Fruit fly (Drosophila melanogaster) whole organism, adult: ENCODE measurements around the gene CG33341.
A peak's percentile ranks its signal among the peaks of the same experiment; 100 is the strongest.

Source experiments
- CG11617 ChIP-seq: fragments of 200-800 bp; sonication (Bioruptor generic); optimal IDR thresholded peaks from 2 replicates; lab custom pipeline; 2017; ENCODE audit warnings: mild to moderate bottlenecking, missing biosample characterization, missing genetic modification reagents, missing genetic modification characterization
- CG12768 ChIP-seq: fragments of 200-800 bp; sonication (Bioruptor generic); optimal IDR thresholded peaks from 2 replicates; lab custom pipeline; 2017; ENCODE audit warnings: missing biosample characterization, missing genetic modification characterization, mild to moderate bottlenecking, moderate library complexity, missing genetic modification reagents
- CG14711 ChIP-seq: fragments of 200-800 bp; sonication (Bioruptor generic); optimal IDR thresholded peaks from 2 replicates; lab custom pipeline; 2018; ENCODE audit warnings: missing biosample characterization, mild to moderate bottlenecking, missing genetic modification characterization, moderate library complexity
- CG1620 ChIP-seq: fragments of 200-800 bp; sonication (Bioruptor generic); optimal IDR thresholded peaks from 2 replicates; lab custom pipeline; 2016; ENCODE audit warnings: missing biosample characterization, missing genetic modification characterization
- CG33017 ChIP-seq: fragments of 200-800 bp; sonication (Bioruptor generic); optimal IDR thresholded peaks from 2 replicates; lab custom pipeline; 2018; ENCODE audit warnings: missing biosample characterization, mild to moderate bottlenecking, missing genetic modification characterization, moderate library complexity
- CG5204 ChIP-seq: fragments of 200-800 bp; sonication (Bioruptor generic); optimal IDR thresholded peaks from 2 replicates; lab custom pipeline; 2016; ENCODE audit warnings: missing biosample characterization, missing genetic modification characterization
- CG7045 ChIP-seq: fragments of 200-800 bp; sonication (Bioruptor generic); optimal IDR thresholded peaks from 2 replicates; lab custom pipeline; 2017; ENCODE audit warnings: missing biosample characterization, mild to moderate bottlenecking, missing genetic modification characterization
- CG7101 ChIP-seq: fragments of 200-800 bp; sonication (Bioruptor generic); optimal IDR thresholded peaks from 2 replicates; lab custom pipeline; 2018; ENCODE audit warnings: missing biosample characterization, mild to moderate bottlenecking, missing genetic modification characterization, moderate library complexity
- Clk ChIP-seq: fragments of 200-800 bp; sonication (Bioruptor generic); optimal IDR thresholded peaks from 2 replicates; lab custom pipeline; 2017; ENCODE audit warnings: missing biosample characterization, missing genetic modification characterization
- Crg-1 ChIP-seq: fragments of 200-800 bp; sonication (Bioruptor generic); optimal IDR thresholded peaks from 2 replicates; lab custom pipeline; 2016; ENCODE audit warnings: missing biosample characterization, missing genetic modification characterization
- Hr96 ChIP-seq: fragments of 200-800 bp; sonication (Bioruptor generic); optimal IDR thresholded peaks from 2 replicates; lab custom pipeline; 2016; ENCODE audit warnings: missing biosample characterization, missing genetic modification characterization
- Mnt ChIP-seq: fragments of 200-800 bp; sonication (Bioruptor generic); optimal IDR thresholded peaks from 2 replicates; lab custom pipeline; 2016; ENCODE audit warnings: missing biosample characterization, mild to moderate bottlenecking, missing genetic modification characterization
- bab1 ChIP-seq: fragments of 200-800 bp; sonication (Bioruptor generic); optimal IDR thresholded peaks from 3 replicates; lab custom pipeline; 2019; ENCODE audit warnings: missing biosample characterization, mild to moderate bottlenecking, missing genetic modification characterization, moderate library complexity
- cic ChIP-seq: fragments of 200-800 bp; sonication (Bioruptor generic); optimal IDR thresholded peaks from 2 replicates; lab custom pipeline; 2017; ENCODE audit warnings: missing biosample characterization, mild to moderate bottlenecking, missing genetic modification characterization, moderate library complexity
- cnc ChIP-seq, 2 experiments: fragments of >200 bp; optimal IDR thresholded peaks; 2 replicates each; lab custom pipeline; 2017
- kay ChIP-seq: fragments of 200-800 bp; sonication (Bioruptor generic); peaks from one replicate; lab custom pipeline; 2016; ENCODE audit warnings: missing biosample characterization, missing genetic modification characterization, borderline replicate concordance
- ovo ChIP-seq: fragments of 200-800 bp; sonication (Bioruptor generic); optimal IDR thresholded peaks from 2 replicates; lab custom pipeline; 2016; ENCODE audit warnings: missing biosample characterization, missing genetic modification characterization
- pad ChIP-seq: fragments of 200-800 bp; sonication (Bioruptor generic); optimal IDR thresholded peaks from 3 replicates; lab custom pipeline; 2017; ENCODE audit warnings: missing biosample characterization, missing genetic modification characterization, mild to moderate bottlenecking, moderate library complexity, missing genetic modification reagents
- tj ChIP-seq: fragments of 200-800 bp; sonication (Bioruptor generic); optimal IDR thresholded peaks from 3 replicates; lab custom pipeline; 2017; ENCODE audit warnings: missing biosample characterization, mild to moderate bottlenecking, missing genetic modification characterization, moderate library complexity
- toe ChIP-seq: fragments of 200-800 bp; sonication (Bioruptor generic); optimal IDR thresholded peaks from 2 replicates; lab custom pipeline; 2016; ENCODE audit warnings: missing biosample characterization, missing genetic modification characterization

CG33341 gene

DNA sequence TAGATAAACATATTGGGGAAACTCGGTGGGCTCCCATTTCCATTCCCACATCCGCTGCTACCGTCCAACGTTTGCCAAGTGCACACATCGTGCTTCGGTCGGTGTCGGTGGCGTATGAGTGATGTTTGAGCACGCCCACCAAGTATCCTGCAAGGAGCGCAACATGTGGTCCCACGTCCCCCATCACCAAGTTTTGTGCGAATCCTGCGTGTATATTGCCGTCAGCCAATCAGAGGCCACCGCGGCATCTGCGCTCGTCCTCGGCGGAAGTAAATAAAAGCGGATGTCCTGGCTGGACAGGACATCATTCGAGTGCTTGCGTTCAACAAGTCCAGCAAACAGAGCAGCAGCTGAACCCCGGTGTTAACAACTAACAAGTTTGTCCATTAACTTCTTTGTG, 26.9 kb upstream of the CG33341 start, which contains the start of gene Ms:
Gene Ms (plus strand): TSS at position 301 of the 400 bp plus-strand sequence.
- no peak for TF ChIP-seq pad (GFP tag; lab: Kevin White, UChicago)
- TF ChIP-seq bab1 (GFP tag; lab: Kevin White, UChicago): no peak
- no peak for TF ChIP-seq tj

DNA sequence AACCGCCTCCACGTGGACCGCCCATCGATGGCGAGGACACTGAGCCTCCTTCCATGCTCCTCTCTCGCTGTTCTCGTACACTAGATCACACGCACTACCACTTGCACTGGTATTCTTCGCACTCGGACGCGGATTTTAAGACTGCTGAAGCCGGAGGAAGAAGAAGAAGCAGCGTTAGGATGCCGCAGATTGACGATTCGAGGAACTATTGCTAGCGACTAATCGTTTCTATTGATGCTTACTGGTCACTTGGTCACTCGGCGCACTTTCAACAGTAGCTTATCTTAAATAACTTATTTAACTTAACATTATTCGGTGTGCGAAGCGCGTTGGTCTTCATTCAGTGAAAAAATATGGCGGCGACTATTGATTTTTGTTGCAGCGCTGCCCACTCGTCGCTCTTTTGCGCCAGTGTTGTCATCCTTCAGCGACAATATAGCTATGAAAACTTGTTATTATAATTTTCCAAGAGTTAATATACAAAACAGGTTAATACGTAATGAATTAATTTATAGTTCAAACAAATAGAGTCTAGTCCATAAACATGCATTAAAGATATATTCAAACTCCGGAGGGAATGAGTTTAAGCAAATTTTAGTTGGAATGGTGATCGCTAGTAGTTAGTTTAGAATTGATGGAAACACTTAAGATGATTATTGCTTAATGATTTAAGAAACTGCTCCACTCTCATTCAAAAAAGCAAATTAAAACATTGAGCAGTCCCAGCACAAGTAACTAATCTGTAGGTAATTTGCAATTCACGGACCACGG, 19.6 kb upstream of the CG33341 start, which contains the start of the genes CG5746 and CG6454:
Gene CG5746 (minus strand): TSS at position 372 of the 771 bp plus-strand sequence.
Gene CG6454 (plus strand): TSS at position 763 of the 771 bp plus-strand sequence.
- TF ChIP-seq cnc (optimal IDR thresholded peaks at IDR 0.05; lab: Kevin White, UChicago): no peak
- peak; percentile 48 for TF ChIP-seq Mnt (GFP tag; lab: Kevin White, UChicago)
- no peak for TF ChIP-seq Crg-1
- no peak for TF ChIP-seq tj
- peak; percentile 31 for TF ChIP-seq CG1620 (GFP tag; lab: Kevin White, UChicago)
- TF ChIP-seq CG12768: peak; percentile 19
- no peak for TF ChIP-seq toe (GFP tag; lab: Kevin White, UChicago)
- no peak for TF ChIP-seq cic (GFP tag; lab: Kevin White, UChicago)
- no peak for TF ChIP-seq Clk (GFP tag; lab: Kevin White, UChicago)
- TF ChIP-seq ovo: peak; percentile 19
- TF ChIP-seq Hr96 (GFP tag; lab: Kevin White, UChicago): peak; percentile 46
- peak; percentile 23 for TF ChIP-seq bab1 (GFP tag; lab: Kevin White, UChicago)
- peak; percentile 59 for TF ChIP-seq CG7101 (tag; lab: Kevin White, UChicago)
- no peak for TF ChIP-seq CG33017 (tag; lab: Kevin White, UChicago)
- no peak for TF ChIP-seq CG7045 (GFP tag; lab: Kevin White, UChicago)
- peak; percentile 66 for TF ChIP-seq CG11617 (GFP tag; lab: Kevin White, UChicago)
- no peak for TF ChIP-seq kay (GFP tag; lab: Kevin White, UChicago)
- TF ChIP-seq pad (GFP tag; lab: Kevin White, UChicago): peak; percentile 14
- TF ChIP-seq CG14711 (tag; lab: Kevin White, UChicago): peak; percentile 93
- no peak for TF ChIP-seq CG5204 (GFP tag; lab: Kevin White, UChicago)

DNA sequence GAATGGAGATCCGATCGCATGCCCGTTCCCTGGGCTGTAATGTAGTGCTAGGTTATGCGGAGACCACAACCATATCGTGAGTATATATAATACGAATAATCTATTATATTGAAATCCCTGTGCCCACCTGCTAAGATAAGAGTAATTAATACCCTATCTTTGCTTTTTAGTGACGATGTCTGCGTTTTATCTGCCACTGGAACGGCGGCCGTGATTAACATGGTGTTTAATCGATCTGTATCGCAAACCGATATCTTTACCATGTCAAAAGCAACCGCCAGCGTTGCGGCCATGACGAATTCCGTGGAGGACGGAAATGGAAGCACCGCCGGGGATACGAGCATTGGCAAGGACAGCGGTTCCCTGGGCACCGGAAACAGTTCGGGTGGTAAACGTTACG, 14.7 kb upstream of the CG33341 start:
- no peak for TF ChIP-seq CG1620 (GFP tag; lab: Kevin White, UChicago)
- TF ChIP-seq CG7101 (tag; lab: Kevin White, UChicago): no peak
- no peak for TF ChIP-seq cic (GFP tag; lab: Kevin White, UChicago)
- no peak for TF ChIP-seq toe (GFP tag; lab: Kevin White, UChicago)
- no peak for TF ChIP-seq tj
- TF ChIP-seq CG12768: no peak
- TF ChIP-seq Hr96 (GFP tag; lab: Kevin White, UChicago): no peak
- TF ChIP-seq CG14711 (tag; lab: Kevin White, UChicago): no peak

DNA sequence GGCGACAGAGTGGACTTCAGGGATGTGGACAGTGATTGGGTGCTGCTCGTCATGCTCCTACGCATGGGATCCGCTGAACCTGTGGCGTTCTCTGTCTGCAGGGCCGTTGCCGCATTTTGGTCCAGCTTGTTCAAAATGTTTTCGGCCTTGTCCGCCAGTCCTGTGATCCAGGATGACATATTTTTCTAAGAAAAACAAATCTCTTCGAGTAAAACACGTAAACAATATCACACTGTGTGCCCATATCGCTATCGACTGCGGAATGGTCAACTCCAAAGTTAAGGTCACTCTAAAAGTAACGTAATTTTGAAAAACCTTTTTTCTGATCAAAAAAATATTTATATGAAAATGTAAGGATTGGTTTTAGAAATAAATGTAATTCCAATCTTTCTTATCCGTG, 10.5 kb upstream of the CG33341 start, which contains the start of gene Golgin84:
Gene Golgin84 (minus strand): TSS at position 241 of the 400 bp plus-strand sequence.
- TF ChIP-seq Mnt (GFP tag; lab: Kevin White, UChicago): no peak
- TF ChIP-seq Hr96 (GFP tag; lab: Kevin White, UChicago): no peak
- TF ChIP-seq cnc (optimal IDR thresholded peaks at IDR 0.05; lab: Kevin White, UChicago): no peak
- no peak for TF ChIP-seq CG11617 (GFP tag; lab: Kevin White, UChicago)
- no peak for TF ChIP-seq toe (GFP tag; lab: Kevin White, UChicago)
- TF ChIP-seq CG7101 (tag; lab: Kevin White, UChicago): no peak
- no peak for TF ChIP-seq cic (GFP tag; lab: Kevin White, UChicago)
- TF ChIP-seq ovo: no peak
- TF ChIP-seq CG1620 (GFP tag; lab: Kevin White, UChicago): no peak
- no peak for TF ChIP-seq CG33017 (tag; lab: Kevin White, UChicago)
- TF ChIP-seq kay (GFP tag; lab: Kevin White, UChicago): no peak
- no peak for TF ChIP-seq pad (GFP tag; lab: Kevin White, UChicago)

DNA sequence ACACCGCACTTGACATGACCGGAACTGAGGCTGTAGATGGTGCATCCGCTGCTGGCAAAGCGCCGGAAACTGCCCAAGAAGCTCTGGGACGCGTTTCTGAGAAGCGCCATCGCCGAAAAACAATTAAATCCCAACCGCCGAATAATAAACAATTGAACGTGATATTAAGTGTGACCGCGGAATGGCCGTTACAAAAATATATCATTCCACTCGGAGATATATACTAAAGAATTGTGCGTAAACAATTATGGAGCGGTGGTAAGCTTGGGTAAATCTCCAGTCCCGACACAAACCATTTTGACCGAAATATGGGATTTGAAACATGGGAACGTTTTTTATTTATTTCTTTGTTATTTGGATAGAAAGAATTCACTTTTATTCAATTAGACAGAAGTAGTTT, 8.2 kb upstream of the CG33341 start, which contains the start of gene CG18528:
Gene CG18528 (minus strand): TSS at position 188 of the 400 bp plus-strand sequence.
- TF ChIP-seq Mnt (GFP tag; lab: Kevin White, UChicago) (no peak), toe (GFP tag; lab: Kevin White, UChicago) (no peak), ovo (no peak), CG11617 (GFP tag; lab: Kevin White, UChicago) (no peak), CG7045 (GFP tag; lab: Kevin White, UChicago) (no peak), pad (GFP tag; lab: Kevin White, UChicago) (no peak), cnc (optimal IDR thresholded peaks at IDR 0.05; lab: Kevin White, UChicago) (no peak), bab1 (GFP tag; lab: Kevin White, UChicago) (peak; percentile 53)

DNA sequence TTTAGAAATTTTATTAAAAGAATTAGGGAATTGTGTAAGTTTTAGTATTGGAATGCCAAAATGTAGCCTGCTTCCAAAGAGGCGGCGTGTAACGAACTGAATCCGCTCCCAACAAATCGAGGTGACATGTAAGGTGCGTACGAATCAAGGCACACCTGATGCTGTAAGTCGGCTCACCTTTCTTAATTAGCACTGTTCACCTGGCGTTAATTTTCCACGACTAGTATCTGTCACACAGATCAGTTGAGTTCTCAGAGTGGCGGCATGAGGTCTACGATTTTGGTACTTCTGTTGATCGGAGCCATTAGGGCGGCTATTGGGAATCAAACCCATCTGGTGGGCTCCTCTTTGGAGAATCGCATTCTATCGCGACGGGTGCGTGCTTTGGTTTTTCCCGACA, 6.6 kb upstream of the CG33341 start, which contains the start of the genes CG5762 and CG33339:
Gene CG5762 (minus strand): TSS at position 101 of the 400 bp plus-strand sequence.
Gene CG33339 (plus strand): TSS at position 265 of the 400 bp plus-strand sequence.
- TF ChIP-seq Crg-1: no peak
- no peak for TF ChIP-seq CG12768
- no peak for TF ChIP-seq Mnt (GFP tag; lab: Kevin White, UChicago)
- no peak for TF ChIP-seq CG7101 (tag; lab: Kevin White, UChicago)
- TF ChIP-seq cnc (optimal IDR thresholded peaks at IDR 0.05; lab: Kevin White, UChicago): no peak
- no peak for TF ChIP-seq CG5204 (GFP tag; lab: Kevin White, UChicago)
- TF ChIP-seq Clk (GFP tag; lab: Kevin White, UChicago): no peak
- no peak for TF ChIP-seq CG1620 (GFP tag; lab: Kevin White, UChicago)
- no peak for TF ChIP-seq toe (GFP tag; lab: Kevin White, UChicago)
- TF ChIP-seq kay (GFP tag; lab: Kevin White, UChicago): no peak
- TF ChIP-seq tj: no peak
- no peak for TF ChIP-seq Hr96 (GFP tag; lab: Kevin White, UChicago)
- no peak for TF ChIP-seq CG11617 (GFP tag; lab: Kevin White, UChicago)
- no peak for TF ChIP-seq CG14711 (tag; lab: Kevin White, UChicago)
- TF ChIP-seq bab1 (GFP tag; lab: Kevin White, UChicago): no peak
- no peak for TF ChIP-seq CG33017 (tag; lab: Kevin White, UChicago)
- no peak for TF ChIP-seq cic (GFP tag; lab: Kevin White, UChicago)
- TF ChIP-seq ovo: no peak
- TF ChIP-seq CG7045 (GFP tag; lab: Kevin White, UChicago): no peak
- TF ChIP-seq pad (GFP tag; lab: Kevin White, UChicago): no peak
